Worm (Caenorhabditis elegans) whole organism, L2 larva: Measurements from ENCODE around the gene ccm-3.

Source experiments
- Y55F3AM.14 ChIP-seq: fragments of 200-800 bp; sonication (Bioruptor generic); optimal IDR thresholded peaks from 2 replicates; lab custom pipeline; 2018; ENCODE audit warnings: mild to moderate bottlenecking, missing genetic modification characterization, missing compliant biosample characterization
- alr-1 ChIP-seq: fragments of 150-350 bp; optimal IDR thresholded peaks from 2 replicates; lab custom pipeline; 2014; ENCODE audit warnings: missing biosample characterization, missing genetic modification characterization
- ama-1 ChIP-seq: fragments of 150-350 bp; optimal IDR thresholded peaks from 2 replicates; lab custom pipeline; 2018; ENCODE audit warnings: inconsistent platforms
- ceh-82 ChIP-seq: fragments of 150-350 bp; optimal IDR thresholded peaks from 2 replicates; lab custom pipeline; 2014; ENCODE audit warnings: missing biosample characterization, missing genetic modification characterization
- elt-3 ChIP-seq: sonication (generic microtip); optimal IDR thresholded peaks from 2 replicates; lab custom pipeline; 2017; ENCODE audit warnings: missing biosample characterization, missing genetic modification characterization
- mdl-1 ChIP-seq, 2 experiments: fragments of 150-350 bp in 1 of 2; sonication (generic microtip) in 1 of 2; optimal IDR thresholded peaks; 2 replicates each; lab custom pipeline; 2017; ENCODE audit warnings: missing biosample characterization in 2 of 2, missing genetic modification characterization in 2 of 2
- unc-39 ChIP-seq: fragments of 150-350 bp; optimal IDR thresholded peaks from 2 replicates; lab custom pipeline; 2014; ENCODE audit warnings: missing biosample characterization, missing genetic modification characterization
- unc-62 ChIP-seq: fragments of 150-350 bp; optimal IDR thresholded peaks from 2 replicates; lab custom pipeline; 2014; ENCODE audit warnings: missing biosample characterization, missing genetic modification reagents, missing genetic modification characterization
- ztf-4 ChIP-seq: fragments of 150-350 bp; optimal IDR thresholded peaks from 2 replicates; lab custom pipeline; 2014; ENCODE audit warnings: missing biosample characterization, missing genetic modification characterization

- TF ChIP-seq ceh-82 (tag; lab: Kevin White, UChicago) (no peak), unc-62 (no peak), Y55F3AM.14 (GFP tag; lab: Kevin White, UChicago) (no peak), alr-1 (tag; lab: Kevin White, UChicago) (no peak), elt-3 (tag; lab: Kevin White, UChicago) (no peak), ztf-4 (no peak), unc-39 (tag; lab: Kevin White, UChicago) (no peak), mdl-1 (tag; optimal IDR thresholded peaks at IDR 0.05; lab: Kevin White, UChicago) (no peak), ama-1 (no peak)
Measured at ce11 chrII:10630944-10631343, 23.9 kb upstream of the ccm-3 start.
